Fruit fly (Drosophila melanogaster) whole organism, embryonic: Measurements from ENCODE around the gene CG2278.

ENCODE experiments used
- ATbp ChIP-seq: fragments of 200-800 bp; sonication (Bioruptor generic); optimal IDR thresholded peaks from 2 replicates; lab custom pipeline; 2017; ENCODE audit warnings: missing biosample characterization, mild to moderate bottlenecking, missing genetic modification characterization, missing genetic modification reagents
- Antp ChIP-seq: fragments of 200-800 bp; sonication (Bioruptor generic); optimal IDR thresholded peaks from 3 replicates; lab custom pipeline; 2016; ENCODE audit warnings: missing biosample characterization, missing genetic modification characterization
- CG10274 ChIP-seq: fragments of 200-800 bp; sonication (Bioruptor generic); optimal IDR thresholded peaks from 3 replicates; lab custom pipeline; 2017; ENCODE audit warnings: missing biosample characterization, mild to moderate bottlenecking, missing genetic modification characterization
- CG10462 ChIP-seq: fragments of 200-800 bp; sonication (Bioruptor generic); optimal IDR thresholded peaks from 2 replicates; lab custom pipeline; 2016; ENCODE audit warnings: missing biosample characterization, missing genetic modification characterization
- CG10543 ChIP-seq: fragments of 200-800 bp; sonication (Bioruptor generic); optimal IDR thresholded peaks from 3 replicates; lab custom pipeline; 2017; ENCODE audit warnings: missing biosample characterization, mild to moderate bottlenecking, missing genetic modification characterization, moderate library complexity
- CG12155 ChIP-seq: fragments of 200-800 bp; sonication (Bioruptor generic); optimal IDR thresholded peaks from 3 replicates; lab custom pipeline; 2016; ENCODE audit warnings: missing biosample characterization, missing genetic modification characterization
- CG12219 ChIP-seq: fragments of 200-800 bp; sonication (Bioruptor generic); optimal IDR thresholded peaks from 3 replicates; lab custom pipeline; 2018; ENCODE audit warnings: missing biosample characterization, mild to moderate bottlenecking, missing genetic modification characterization
- CG12659 ChIP-seq: fragments of 200-800 bp; sonication (Bioruptor generic); optimal IDR thresholded peaks from 3 replicates; lab custom pipeline; 2017; ENCODE audit warnings: mild to moderate bottlenecking, missing biosample characterization, missing genetic modification reagents, missing genetic modification characterization
- CG15011 ChIP-seq: fragments of 200-800 bp; sonication (Bioruptor generic); optimal IDR thresholded peaks from 3 replicates; lab custom pipeline; 2018; ENCODE audit warnings: missing biosample characterization, mild to moderate bottlenecking, missing genetic modification characterization
- CG1603 ChIP-seq: fragments of 200-800 bp; sonication (Bioruptor generic); optimal IDR thresholded peaks from 2 replicates; lab custom pipeline; 2019; ENCODE audit warnings: missing biosample characterization, mild to moderate bottlenecking, missing genetic modification characterization, moderate library complexity
- CG16813 ChIP-seq: fragments of 200-800 bp; sonication (Bioruptor generic); IDR thresholded peaks from 3 replicates; pipeline ENCODE4 v1.3.6; 2022; ENCODE audit warnings: missing biosample characterization, missing genetic modification characterization; ENCODE audit not compliant: partially characterized antibody
- CG18476 ChIP-seq: fragments of 200-800 bp; sonication (Bioruptor generic); optimal IDR thresholded peaks from 2 replicates; lab custom pipeline; 2016; ENCODE audit warnings: missing biosample characterization, mild to moderate bottlenecking, missing genetic modification characterization
- CG2678 ChIP-seq: fragments of 200-800 bp; sonication (Bioruptor generic); optimal IDR thresholded peaks from 3 replicates; lab custom pipeline; 2019; ENCODE audit warnings: missing biosample characterization, mild to moderate bottlenecking, missing genetic modification characterization, moderate library complexity
- CG33557 ChIP-seq: fragments of 200-800 bp; sonication (Bioruptor generic); optimal IDR thresholded peaks from 2 replicates; lab custom pipeline; 2019; ENCODE audit warnings: missing biosample characterization, mild to moderate bottlenecking, missing genetic modification characterization, moderate library complexity
- CG34376 ChIP-seq: fragments of 200-800 bp; sonication (Bioruptor generic); optimal IDR thresholded peaks from 2 replicates; lab custom pipeline; 2018; ENCODE audit warnings: missing biosample characterization, mild to moderate bottlenecking, missing genetic modification characterization
- CG3995 ChIP-seq: fragments of 200-800 bp; sonication (Bioruptor generic); optimal IDR thresholded peaks from 3 replicates; lab custom pipeline; 2016; ENCODE audit warnings: missing biosample characterization, missing genetic modification characterization
- CG6254 ChIP-seq: fragments of 200-800 bp; sonication (Bioruptor generic); optimal IDR thresholded peaks from 3 replicates; lab custom pipeline; 2017; ENCODE audit warnings: mild to moderate bottlenecking, missing biosample characterization, missing genetic modification reagents, missing genetic modification characterization
- CG6791 ChIP-seq: fragments of 200-800 bp; sonication (Bioruptor generic); IDR thresholded peaks from 3 replicates; pipeline ENCODE4 v1.3.6; 2022; ENCODE audit warnings: missing biosample characterization, missing genetic modification characterization; ENCODE audit not compliant: partially characterized antibody
- CG7963 ChIP-seq: fragments of 200-800 bp; sonication (Bioruptor generic); IDR thresholded peaks from 3 replicates; pipeline ENCODE4 v1.3.6; 2022; ENCODE audit warnings: missing biosample characterization, missing genetic modification characterization; ENCODE audit not compliant: partially characterized antibody
- CG8290 ChIP-seq, 3 experiments: fragments of 200-800 bp; sonication (Bioruptor generic); optimal IDR thresholded peaks; 2 replicates each; lab custom pipeline; 2016 to 2019; ENCODE audit warnings: missing biosample characterization in 3 of 3, missing genetic modification characterization in 3 of 3, mild to moderate bottlenecking in 2 of 3, moderate library complexity in 1 of 3
- CG9727 ChIP-seq: fragments of 200-800 bp; sonication (Bioruptor generic); optimal IDR thresholded peaks from 3 replicates; lab custom pipeline; 2017; ENCODE audit warnings: missing biosample characterization, mild to moderate bottlenecking, missing genetic modification characterization
- CHES-1-like ChIP-seq: fragments of 200-800 bp; sonication (Bioruptor generic); optimal IDR thresholded peaks from 2 replicates; lab custom pipeline; 2016; ENCODE audit warnings: missing biosample characterization, missing genetic modification characterization
- Camta ChIP-seq: fragments of 200-800 bp; sonication (Bioruptor generic); optimal IDR thresholded peaks from 2 replicates; lab custom pipeline; 2016; ENCODE audit warnings: missing biosample characterization, missing genetic modification characterization
- Dp ChIP-seq: fragments of 200-800 bp; sonication (Bioruptor generic); optimal IDR thresholded peaks from 2 replicates; lab custom pipeline; 2018; ENCODE audit warnings: missing biosample characterization, mild to moderate bottlenecking, missing genetic modification characterization, moderate library complexity
- Fer3 ChIP-seq: fragments of 200-800 bp; sonication (Bioruptor generic); optimal IDR thresholded peaks from 2 replicates; lab custom pipeline; 2018; ENCODE audit warnings: missing biosample characterization, mild to moderate bottlenecking, missing genetic modification characterization, moderate library complexity
- Hmx ChIP-seq: fragments of 200-800 bp; sonication (Bioruptor generic); optimal IDR thresholded peaks from 2 replicates; lab custom pipeline; 2016; ENCODE audit warnings: missing biosample characterization, missing genetic modification characterization
- Meics ChIP-seq: fragments of 200-800 bp; sonication (Bioruptor generic); optimal IDR thresholded peaks from 2 replicates; lab custom pipeline; 2017; ENCODE audit warnings: missing biosample characterization, mild to moderate bottlenecking, missing genetic modification characterization
- Myb ChIP-seq: fragments of 200-800 bp; sonication (Bioruptor generic); optimal IDR thresholded peaks from 2 replicates; lab custom pipeline; 2016; ENCODE audit warnings: missing biosample characterization, missing genetic modification characterization
- Nf-YC ChIP-seq: fragments of 200-800 bp; optimal IDR thresholded peaks from 3 replicates; lab custom pipeline; 2019; ENCODE audit warnings: missing biosample characterization, mild to moderate bottlenecking, missing genetic modification characterization, moderate library complexity
- Ravus ChIP-seq: fragments of 200-800 bp; sonication (Bioruptor generic); IDR thresholded peaks from 2 replicates; pipeline ENCODE4 v1.3.6; 2022; ENCODE audit warnings: missing biosample characterization, missing genetic modification characterization
- Side ChIP-seq: fragments of 200-800 bp; sonication (Bioruptor generic); optimal IDR thresholded peaks from 2 replicates; lab custom pipeline; 2016; ENCODE audit warnings: missing biosample characterization, missing genetic modification characterization
- Xbp1 ChIP-seq: fragments of 200-800 bp; sonication (Bioruptor generic); optimal IDR thresholded peaks from 3 replicates; lab custom pipeline; 2016; ENCODE audit warnings: missing biosample characterization, mild to moderate bottlenecking, missing genetic modification characterization
- ase ChIP-seq: fragments of 200-800 bp; sonication (Bioruptor generic); IDR thresholded peaks from 3 replicates; pipeline ENCODE4 v1.3.6; 2022; ENCODE audit warnings: missing biosample characterization, missing genetic modification characterization
- bab2 ChIP-seq: fragments of 200-800 bp; sonication (Bioruptor generic); optimal IDR thresholded peaks from 2 replicates; lab custom pipeline; 2016; ENCODE audit warnings: missing biosample characterization, missing genetic modification characterization
- bcd ChIP-seq: fragments of 200-800 bp; sonication (Bioruptor generic); optimal IDR thresholded peaks from 2 replicates; lab custom pipeline; 2017; ENCODE audit warnings: missing biosample characterization, mild to moderate bottlenecking, missing genetic modification characterization
- crp ChIP-seq, 2 experiments: fragments of 200-800 bp; sonication (Bioruptor generic); optimal IDR thresholded peaks; 2 replicates in 1 of 2; 3 replicates in 1 of 2; lab custom pipeline; 2017; ENCODE audit warnings: missing biosample characterization in 2 of 2, missing genetic modification characterization in 2 of 2, mild to moderate bottlenecking in 1 of 2, moderate library complexity in 1 of 2
- ewg ChIP-seq: fragments of 200-800 bp; sonication (Bioruptor generic); optimal IDR thresholded peaks from 3 replicates; lab custom pipeline; 2017; ENCODE audit warnings: mild to moderate bottlenecking, missing biosample characterization, missing genetic modification reagents, missing genetic modification characterization
- fd102C ChIP-seq: fragments of 200-800 bp; sonication (Bioruptor generic); optimal IDR thresholded peaks from 2 replicates; lab custom pipeline; 2018; ENCODE audit warnings: missing biosample characterization, mild to moderate bottlenecking, missing genetic modification characterization, moderate library complexity
- ham ChIP-seq: fragments of 200-800 bp; sonication (Bioruptor generic); IDR thresholded peaks from 2 replicates; pipeline ENCODE4 v1.3.6; 2022; ENCODE audit warnings: missing biosample characterization, missing genetic modification characterization
- hbn ChIP-seq: fragments of 200-800 bp; sonication (Bioruptor generic); IDR thresholded peaks from 2 replicates; pipeline ENCODE4 v1.3.6; 2022; ENCODE audit warnings: missing biosample characterization, missing genetic modification characterization; ENCODE audit not compliant: partially characterized antibody
- ken ChIP-seq: fragments of 200-800 bp; sonication (Bioruptor generic); IDR thresholded peaks from 3 replicates; pipeline ENCODE4 v1.3.6; 2022; ENCODE audit warnings: missing biosample characterization, missing genetic modification characterization
- kni ChIP-seq: fragments of 200-800 bp; sonication (Bioruptor generic); optimal IDR thresholded peaks from 3 replicates; lab custom pipeline; 2017; ENCODE audit warnings: mild to moderate bottlenecking, missing biosample characterization, missing genetic modification reagents, missing genetic modification characterization
- sima ChIP-seq: fragments of 200-800 bp; sonication (Bioruptor generic); optimal IDR thresholded peaks from 2 replicates; lab custom pipeline; 2016; ENCODE audit warnings: missing biosample characterization, missing genetic modification characterization
- slbo ChIP-seq: fragments of 200-800 bp; sonication (Bioruptor generic); IDR thresholded peaks from 2 replicates; pipeline ENCODE4 v1.3.6; 2022; ENCODE audit warnings: missing biosample characterization, missing genetic modification characterization
- slp2 ChIP-seq: fragments of 200-800 bp; sonication (Bioruptor generic); optimal IDR thresholded peaks from 2 replicates; lab custom pipeline; 2016; ENCODE audit warnings: missing biosample characterization, missing genetic modification characterization
- ssp ChIP-seq: fragments of 200-800 bp; sonication (Bioruptor generic); IDR thresholded peaks from 2 replicates; pipeline ENCODE4 v1.3.6; 2022; ENCODE audit warnings: missing biosample characterization, missing genetic modification characterization
- tgo ChIP-seq: fragments of 200-800 bp; sonication (Bioruptor generic); IDR thresholded peaks from 3 replicates; pipeline ENCODE4 v1.3.6; 2022; ENCODE audit warnings: missing biosample characterization, missing genetic modification characterization
- tup ChIP-seq: fragments of 200-800 bp; sonication (Bioruptor generic); optimal IDR thresholded peaks from 2 replicates; lab custom pipeline; 2016; ENCODE audit warnings: missing biosample characterization, mild to moderate bottlenecking, missing genetic modification characterization, moderate library complexity
- zf30C ChIP-seq: fragments of 200-800 bp; sonication (Bioruptor generic); optimal IDR thresholded peaks from 3 replicates; lab custom pipeline; 2018; ENCODE audit warnings: missing biosample characterization, mild to moderate bottlenecking, missing genetic modification characterization

The CG2278 gene

DNA sequence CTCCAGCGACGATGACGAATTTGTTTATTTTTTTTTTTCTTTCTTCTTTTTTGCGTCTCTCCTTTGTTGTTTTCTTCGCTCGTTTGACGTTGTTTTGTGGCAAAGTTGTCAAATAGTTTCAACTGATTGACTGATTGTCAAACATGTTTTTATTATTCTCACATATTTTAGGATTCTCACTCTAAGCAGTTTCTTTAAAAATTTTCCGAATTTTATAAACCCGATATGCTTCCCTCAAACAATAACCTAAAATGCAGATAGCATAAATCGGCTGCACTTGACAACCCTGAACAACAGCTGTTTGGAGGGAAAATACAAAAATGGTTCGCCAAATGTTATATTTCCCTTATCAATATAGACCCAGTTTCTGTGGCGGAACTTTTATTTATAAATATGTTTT lies 26.5 kb downstream of the CG2278 start, which contains the start of gene CG17982 (continued):
- TF ChIP-seq ATbp (GFP tag; lab: Kevin White, UChicago) (peak; percentile 79), CG2678 (tag; lab: Kevin White, UChicago) (peak; percentile 90), fd102C (GFP tag; lab: Kevin White, UChicago) (no peak), CG15011 (GFP tag; lab: Kevin White, UChicago) (no peak), tup (peak; percentile 68), ase (GFP tag; lab: Robert Waterston, UW) (peak; percentile 68; the same call in 2 of the 3 replicates), CG6254 (GFP tag; lab: Kevin White, UChicago) (peak; percentile 45), CG10274 (GFP tag; lab: Kevin White, UChicago) (peak; percentile 16), CHES-1-like (GFP tag; lab: Kevin White, UChicago) (peak; percentile 90), CG34376 (GFP tag; lab: Kevin White, UChicago) (peak; percentile 79), CG10462 (GFP tag; lab: Kevin White, UChicago) (peak; percentile 48), CG18476 (GFP tag; lab: Kevin White, UChicago) (peak; percentile 68), Ravus (GFP tag; lab: Robert Waterston, UW) (peak; percentile 47; the same call in 1 of the 2 replicates), slbo (GFP tag; lab: Robert Waterston, UW) (peak; percentile 88), ewg (peak; percentile 64), Nf-YC (peak; percentile 81), Antp (GFP tag; lab: Kevin White, UChicago) (peak; percentile 84), CG9727 (GFP tag; lab: Kevin White, UChicago) (peak; percentile 79), Camta (GFP tag; lab: Kevin White, UChicago) (peak; percentile 78), Hmx (GFP tag; lab: Kevin White, UChicago) (peak; percentile 53), CG8290 (GFP tag; optimal IDR thresholded peaks at IDR 0.05; lab: Kevin White, UChicago) (peak; percentile 65), CG8290 (tag; optimal IDR thresholded peaks at IDR 0.05; lab: Kevin White, UChicago) (peak; percentile 41 to 82), bcd (GFP tag; lab: Kevin White, UChicago) (peak; percentile 75), CG12155 (GFP tag; lab: Kevin White, UChicago) (peak; percentile 80), crp (GFP tag; optimal IDR thresholded peaks at IDR 0.05; lab: Kevin White, UChicago) (peak; percentile 47 to 89), CG10543 (GFP tag; lab: Kevin White, UChicago) (peak; percentile 90), kni (GFP tag; lab: Kevin White, UChicago) (peak; percentile 75), bab2 (GFP tag; lab: Kevin White, UChicago) (peak; percentile 89), Dp (GFP tag; lab: Kevin White, UChicago) (peak; percentile 72), CG6791 (no peak), CG3995 (GFP tag; lab: Kevin White, UChicago) (peak; percentile 50), Myb (peak; percentile 66), Meics (GFP tag; lab: Kevin White, UChicago) (peak; percentile 84), CG7963 (GFP tag; lab: Robert Waterston, UW) (no peak), ssp (GFP tag; lab: Robert Waterston, UW) (peak; percentile 20; the same call in 1 of the 2 replicates), ken (GFP tag; lab: Robert Waterston, UW) (peak; percentile 75), Xbp1 (GFP tag; lab: Kevin White, UChicago) (peak; percentile 88), Side (GFP tag; lab: Kevin White, UChicago) (peak; percentile 88), CG1603 (tag; lab: Kevin White, UChicago) (peak; percentile 82), slp2 (peak; percentile 67), Fer3 (peak; percentile 88), sima (GFP tag; lab: Kevin White, UChicago) (peak; percentile 33), CG12659 (GFP tag; lab: Kevin White, UChicago) (peak; percentile 87), tgo (GFP tag; lab: Robert Waterston, UW) (peak; percentile 83), CG12219 (GFP tag; lab: Kevin White, UChicago) (peak; percentile 71), CG16813 (no peak), zf30C (GFP tag; lab: Kevin White, UChicago) (peak; percentile 7), CG33557 (peak; percentile 81), ham (GFP tag; lab: Robert Waterston, UW) (no peak), hbn (peak; percentile 16; the same call in 1 of the 2 replicates)
